Fruit fly (Drosophila melanogaster): ENCODE measurements around the gene Sfp24Bb.

DNA sequence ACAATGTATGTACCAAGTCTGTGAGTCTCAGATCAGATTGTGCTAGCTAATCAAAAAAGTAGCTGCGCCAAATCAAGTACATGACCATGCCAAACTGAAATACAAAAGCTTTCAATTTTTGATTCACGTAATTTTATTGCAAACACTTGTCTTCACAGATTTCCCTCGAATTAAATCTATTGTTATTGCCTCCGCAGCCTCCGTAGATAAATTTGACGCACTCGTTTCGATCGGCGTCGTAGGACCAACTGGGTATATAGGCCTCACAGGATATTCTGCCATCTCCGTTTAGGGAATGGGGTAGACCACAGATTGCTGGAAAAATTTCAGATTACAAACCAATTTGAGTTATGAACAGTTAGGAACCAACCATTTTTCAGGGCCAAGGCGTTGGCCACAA is 25.3 kb upstream of the Sfp24Bb start, which contains the start of gene CG43165:
- TF ChIP-seq CG12605 (GFP tag; IDR thresholded peaks at IDR 0.05), result no peak
- TF ChIP-seq EcR (GFP tag; optimal IDR thresholded peaks at IDR 0.05), result no peak
- no peak for TF ChIP-seq rn (GFP tag; IDR thresholded peaks at IDR 0.05)
- no peak for TF ChIP-seq CG10348 (GFP tag; IDR thresholded peaks at IDR 0.05)

Measured in whole organism, pupa.